Fruit fly (Drosophila melanogaster) whole organism, embryonic: ENCODE data around the gene RAF2.
A peak's percentile ranks its signal among the peaks of the same experiment; 100 is the strongest.

Experiments
- Abd-B ChIP-seq: fragments of 200-800 bp; sonication (Bioruptor generic); optimal IDR thresholded peaks from 2 replicates; lab custom pipeline; 2018; ENCODE audit warnings: missing biosample characterization, mild to moderate bottlenecking, missing genetic modification characterization, moderate library complexity
- CG11504 ChIP-seq: fragments of 200-800 bp; sonication (Bioruptor generic); optimal IDR thresholded peaks from 3 replicates; lab custom pipeline; 2019; ENCODE audit warnings: missing biosample characterization, mild to moderate bottlenecking, missing genetic modification characterization, moderate library complexity
- CG30431 ChIP-seq: fragments of 200-800 bp; sonication (Bioruptor generic); optimal IDR thresholded peaks from 2 replicates; lab custom pipeline; 2017; ENCODE audit warnings: missing biosample characterization, missing genetic modification characterization
- CG6854 ChIP-seq: fragments of 200-800 bp; sonication (Bioruptor generic); optimal IDR thresholded peaks from 3 replicates; lab custom pipeline; 2017; ENCODE audit warnings: missing biosample characterization, mild to moderate bottlenecking, missing genetic modification characterization
- CG9727 ChIP-seq: fragments of 200-800 bp; sonication (Bioruptor generic); optimal IDR thresholded peaks from 3 replicates; lab custom pipeline; 2017; ENCODE audit warnings: missing biosample characterization, mild to moderate bottlenecking, missing genetic modification characterization
- Sin3A ChIP-seq: fragments of >200 bp; optimal IDR thresholded peaks from 2 replicates; lab custom pipeline; 2018
- Sry-δ ChIP-seq: fragments of 200-800 bp; sonication (Bioruptor generic); optimal IDR thresholded peaks from 2 replicates; lab custom pipeline; 2016; ENCODE audit warnings: missing biosample characterization, missing genetic modification characterization
- YL-1 ChIP-seq: fragments of 200-800 bp; sonication (Bioruptor generic); optimal IDR thresholded peaks from 3 replicates; lab custom pipeline; 2017; ENCODE audit warnings: missing biosample characterization, mild to moderate bottlenecking, missing genetic modification characterization
- ci ChIP-seq: fragments of 200-800 bp; sonication (Bioruptor generic); IDR thresholded peaks from 3 replicates; pipeline ENCODE4 v1.3.6; 2022; ENCODE audit warnings: missing biosample characterization, missing genetic modification characterization
- ken ChIP-seq: fragments of 200-800 bp; sonication (Bioruptor generic); IDR thresholded peaks from 3 replicates; pipeline ENCODE4 v1.3.6; 2022; ENCODE audit warnings: missing biosample characterization, missing genetic modification characterization
- lola ChIP-seq, 3 experiments: fragments of >200 bp in 2 of 3; fragments of 200-800 bp in 1 of 3; sonication (Bioruptor generic) in 1 of 3; optimal IDR thresholded peaks; 2 replicates each; lab custom pipeline; 2017 to 2019; ENCODE audit warnings: missing biosample characterization in 3 of 3, missing genetic modification characterization in 3 of 3, mild to moderate bottlenecking in 1 of 3, moderate library complexity in 1 of 3
- wor ChIP-seq: fragments of 200-800 bp; sonication (Bioruptor generic); IDR thresholded peaks from 2 replicates; pipeline ENCODE4 v1.3.6; 2022; ENCODE audit warnings: missing biosample characterization, missing genetic modification characterization

dm6 chr3L:16385880-16386584, at the start of gene RAF2, which contains the start of gene Agpat3:
- TF ChIP-seq CG11504 (tag; lab: Kevin White, UChicago): peak; percentile 65
- no peak for TF ChIP-seq CG6854 (GFP tag; lab: Kevin White, UChicago)
- TF ChIP-seq YL-1 (GFP tag; lab: Kevin White, UChicago): no peak
- TF ChIP-seq ci: 0 out of 3 replicates have a peak, but pooled peaks have one; percentile 5
- TF ChIP-seq lola (GFP tag; optimal IDR thresholded peaks at IDR 0.05; lab: Kevin White, UChicago): peak in 2 of 3 experiments; percentile 36 to 59
- peak; percentile 12 for TF ChIP-seq Sry-δ
- TF ChIP-seq CG9727 (GFP tag; lab: Kevin White, UChicago): peak; percentile 41
- peak; percentile 3 for TF ChIP-seq Sin3A (lab: Kevin White, UChicago)
- TF ChIP-seq ken (GFP tag; lab: Robert Waterston, UW): peak; percentile 34; the same call in 1 of the 3 replicates
- TF ChIP-seq CG30431 (GFP tag; lab: Kevin White, UChicago): no peak
- peak; percentile 81 for TF ChIP-seq Abd-B (GFP tag; lab: Kevin White, UChicago)
- TF ChIP-seq wor (GFP tag; lab: Robert Waterston, UW): 0 out of 2 replicates have a peak, but pooled peaks have one; percentile 21
